In the genomic region with DNA sequence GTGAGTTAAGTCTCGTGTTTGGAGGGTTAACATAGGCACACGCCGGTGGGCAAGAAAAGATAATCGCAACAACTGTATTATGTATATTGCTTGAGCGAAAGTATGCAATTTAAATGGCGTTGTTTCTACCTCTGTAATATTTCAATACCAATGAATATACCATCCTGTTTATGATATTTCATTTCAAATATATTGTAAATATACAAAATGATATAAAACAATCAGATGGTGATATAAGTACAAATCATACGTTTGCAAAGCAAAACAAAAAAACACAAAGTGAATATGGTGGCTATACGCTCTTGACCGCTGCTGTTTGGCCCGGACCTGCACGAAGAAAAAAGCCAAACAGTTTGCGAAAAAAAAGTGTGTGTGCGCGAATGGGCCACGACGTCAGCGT, we compare ENCODE assay signal across 2 fruit fly cellular contexts.
TF ChIP-seq lines count a peak whose summit lies in the region.

No protein-coding gene starts in this region.

TF ChIP-seq in whole organism, embryonic, 481 proteins besides CTCF, POLR2A, EP300 and RAD21 (continued from another document and continues in another):
- TF ChIP-seq CG8924 (tag; optimal IDR thresholded peaks at IDR 0.05; lab: Kevin White, UChicago) (peak; percentile 76), pum (GFP tag; optimal IDR thresholded peaks at IDR 0.05; lab: Kevin White, UChicago) (no peak), grau (tag; optimal IDR thresholded peaks at IDR 0.05; lab: Kevin White, UChicago) (peak; percentile 82), CG30020 (tag; optimal IDR thresholded peaks at IDR 0.05; lab: Kevin White, UChicago) (no peak), CG1529 (GFP tag; optimal IDR thresholded peaks at IDR 0.05; lab: Kevin White, UChicago) (peak; percentile 48), zen2 (GFP tag; IDR thresholded peaks at IDR 0.05; lab: Robert Waterston, UW; ENCODE audit: partially characterized antibody) (no peak), Aef1 (GFP tag; IDR thresholded peaks at IDR 0.05; lab: Robert Waterston, UW) (peak; percentile 61), CG31441 (GFP tag; IDR thresholded peaks at IDR 0.05; lab: Robert Waterston, UW) (peak; percentile 83), repo (GFP tag; optimal IDR thresholded peaks at IDR 0.05; lab: Kevin White, UChicago) (no peak), fd3F (GFP tag; optimal IDR thresholded peaks at IDR 0.05; lab: Kevin White, UChicago) (peak; percentile 62), CG8290 (GFP tag; optimal IDR thresholded peaks at IDR 0.05; lab: Kevin White, UChicago) (no peak), CG8290 (tag; optimal IDR thresholded peaks at IDR 0.05; lab: Kevin White, UChicago) (peak in 1 of 2 experiments; percentile 44), gce (GFP tag; IDR thresholded peaks at IDR 0.05; lab: Robert Waterston, UW) (peak; percentile 44; the same call in 1 of the 3 replicates), CG12155 (GFP tag; optimal IDR thresholded peaks at IDR 0.05; lab: Kevin White, UChicago) (peak; percentile 44), H15 (GFP tag; IDR thresholded peaks at IDR 0.05; lab: Robert Waterston, UW) (no peak), ab (GFP tag; optimal IDR thresholded peaks at IDR 0.05; lab: Kevin White, UChicago) (no peak), Hey (tag; optimal IDR thresholded peaks at IDR 0.05; lab: Kevin White, UChicago) (no peak), CG4424 (GFP tag; optimal IDR thresholded peaks at IDR 0.05; lab: Kevin White, UChicago) (peak; percentile 68), Bgb (GFP tag; IDR thresholded peaks at IDR 0.05; lab: Robert Waterston, UW; ENCODE audit: partially characterized antibody) (no peak), CG2678 (tag; optimal IDR thresholded peaks at IDR 0.05; lab: Kevin White, UChicago) (peak; percentile 86), Mad (GFP tag; optimal IDR thresholded peaks at IDR 0.05; lab: Kevin White, UChicago) (no peak), Hr78 (GFP tag; optimal IDR thresholded peaks at IDR 0.05; lab: Kevin White, UChicago) (no peak), CG5953 (GFP tag; IDR thresholded peaks at IDR 0.05; lab: Robert Waterston, UW) (no peak), CG14014 (GFP tag; IDR thresholded peaks at IDR 0.05; lab: Robert Waterston, UW) (peak; percentile 62), croc (GFP tag; conservative IDR thresholded peaks at IDR 0.05; lab: Robert Waterston, UW) (peak; percentile 38; the same call in 1 of the 3 replicates), usp (GFP tag; optimal IDR thresholded peaks at IDR 0.05; lab: Kevin White, UChicago) (no peak), CG3995 (GFP tag; optimal IDR thresholded peaks at IDR 0.05; lab: Kevin White, UChicago) (no peak), fd64A (GFP tag; optimal IDR thresholded peaks at IDR 0.05; lab: Kevin White, UChicago) (peak; percentile 12), p53 (GFP tag; optimal IDR thresholded peaks at IDR 0.05; lab: Kevin White, UChicago) (no peak), E2f1 (GFP tag; IDR thresholded peaks at IDR 0.05; lab: Robert Waterston, UW) (peak; percentile 47; the same call in 1 of the 2 replicates), tin (GFP tag; optimal IDR thresholded peaks at IDR 0.05; lab: Kevin White, UChicago) (peak; percentile 53), Chrac-16 (GFP tag; optimal IDR thresholded peaks at IDR 0.05; lab: Kevin White, UChicago) (peak; percentile 37), CG18262 (tag; optimal IDR thresholded peaks at IDR 0.05; lab: Kevin White, UChicago) (peak; percentile 74), bigmax (GFP tag; optimal IDR thresholded peaks at IDR 0.05; lab: Kevin White, UChicago) (no peak), Dad (GFP tag; optimal IDR thresholded peaks at IDR 0.05; lab: Kevin White, UChicago) (no peak), ham (GFP tag; IDR thresholded peaks at IDR 0.05; lab: Robert Waterston, UW) (no peak), schlank (tag; optimal IDR thresholded peaks at IDR 0.05; lab: Kevin White, UChicago) (peak; percentile 13), nom (GFP tag; optimal IDR thresholded peaks at IDR 0.05; lab: Kevin White, UChicago) (peak; percentile 82), pb (GFP tag; optimal IDR thresholded peaks at IDR 0.05; lab: Kevin White, UChicago) (no peak), sqz (GFP tag; optimal IDR thresholded peaks at IDR 0.05; lab: Kevin White, UChicago) (peak; percentile 44), gcm2 (GFP tag; optimal IDR thresholded peaks at IDR 0.05; lab: Kevin White, UChicago) (no peak), CG18764 (GFP tag; optimal IDR thresholded peaks at IDR 0.05; lab: Kevin White, UChicago) (no peak), Ssrp (tag; optimal IDR thresholded peaks at IDR 0.05; lab: Kevin White, UChicago) (peak; percentile 62), wdn (GFP tag; IDR thresholded peaks at IDR 0.05; lab: Robert Waterston, UW) (peak; percentile 51; the same call in 1 of the 2 replicates), CG7987 (GFP tag; optimal IDR thresholded peaks at IDR 0.05; lab: Kevin White, UChicago) (no peak), CG12299 (tag; optimal IDR thresholded peaks at IDR 0.05; lab: Kevin White, UChicago) (peak; percentile 37), CG17612 (GFP tag; IDR thresholded peaks at IDR 0.05; lab: Robert Waterston, UW) (0 out of 2 replicates have a peak, but pooled peaks have one; percentile 20), Sox102F (GFP tag; optimal IDR thresholded peaks at IDR 0.05; lab: Kevin White, UChicago) (peak; percentile 75), CG2889 (GFP tag; IDR thresholded peaks at IDR 0.05; lab: Robert Waterston, UW) (no peak), Drgx (GFP tag; IDR thresholded peaks at IDR 0.05; lab: Robert Waterston, UW) (peak; percentile 90), CG11093 (GFP tag; IDR thresholded peaks at IDR 0.05; lab: Robert Waterston, UW) (peak; percentile 53; the same call in 1 of the 3 replicates), pita (GFP tag; optimal IDR thresholded peaks at IDR 0.05; lab: Kevin White, UChicago) (no peak), hb (GFP tag; IDR thresholded peaks at IDR 0.05; lab: Robert Waterston, UW; ENCODE audit: partially characterized antibody) (no peak), lov (optimal IDR thresholded peaks at IDR 0.05; lab: Kevin White, UChicago) (no peak), lov (GFP tag; IDR thresholded peaks at IDR 0.05; lab: Robert Waterston, UW) (no peak), Max (GFP tag; optimal IDR thresholded peaks at IDR 0.05; lab: Kevin White, UChicago) (peak; percentile 59), Ets65A (GFP tag; lab: Kevin White, UChicago) (peak; percentile 82), CG8281 (tag; optimal IDR thresholded peaks at IDR 0.05; lab: Kevin White, UChicago) (peak; percentile 37), amos (GFP tag; IDR thresholded peaks at IDR 0.05; lab: Robert Waterston, UW; ENCODE audit: partially characterized antibody) (no peak), CG9437 (GFP tag; optimal IDR thresholded peaks at IDR 0.05; lab: Kevin White, UChicago) (peak; percentile 59), Ravus (GFP tag; IDR thresholded peaks at IDR 0.05; lab: Robert Waterston, UW) (peak; percentile 17), luna (GFP tag; optimal IDR thresholded peaks at IDR 0.05; lab: Kevin White, UChicago) (no peak), HLH54F (GFP tag; optimal IDR thresholded peaks at IDR 0.05; lab: Kevin White, UChicago) (no peak), CG12071 (GFP tag; optimal IDR thresholded peaks at IDR 0.05; lab: Kevin White, UChicago) (peak; percentile 46)

TF ChIP-seq in whole organism, prepupa, 60 proteins besides CTCF, POLR2A, EP300 and RAD21 (continued from another document):
- TF ChIP-seq Ets21C (GFP tag; optimal IDR thresholded peaks at IDR 0.05; lab: Kevin White, UChicago) (peak; percentile 67), vri (GFP tag; optimal IDR thresholded peaks at IDR 0.05; lab: Kevin White, UChicago) (peak; percentile 70), CG11294 (GFP tag; IDR thresholded peaks at IDR 0.05; lab: Robert Waterston, UW) (peak; percentile 83), CG1621 (tag; optimal IDR thresholded peaks at IDR 0.05; lab: Kevin White, UChicago) (peak; percentile 87), OdsH (GFP tag; optimal IDR thresholded peaks at IDR 0.05; lab: Kevin White, UChicago) (peak; percentile 92), CG6792 (GFP tag; optimal IDR thresholded peaks at IDR 0.05; lab: Kevin White, UChicago) (peak; percentile 89), CG31627 (GFP tag; optimal IDR thresholded peaks at IDR 0.05; lab: Kevin White, UChicago) (peak; percentile 78), CG34406 (GFP tag; optimal IDR thresholded peaks at IDR 0.05; lab: Kevin White, UChicago) (peak; percentile 89), Lpt (GFP tag; optimal IDR thresholded peaks at IDR 0.05; lab: Kevin White, UChicago) (peak; percentile 75), CG11762 (GFP tag; optimal IDR thresholded peaks at IDR 0.05; lab: Kevin White, UChicago; ENCODE audit: insufficient read depth) (peak; percentile 85)
